Fruit fly (Drosophila melanogaster) whole organism, pupa: ENCODE measurements around the gene CG33263.

ENCODE experiments used
- CG13204 ChIP-seq: fragments of 200-800 bp; sonication (Bioruptor generic); optimal IDR thresholded peaks from 2 replicates; lab custom pipeline; 2018; ENCODE audit warnings: missing biosample characterization, mild to moderate bottlenecking, missing genetic modification characterization, moderate library complexity
- CG14655 ChIP-seq: fragments of 200-800 bp; sonication (Bioruptor generic); optimal IDR thresholded peaks from 3 replicates; lab custom pipeline; 2017; ENCODE audit warnings: mild to moderate bottlenecking, missing biosample characterization, missing genetic modification reagents, missing genetic modification characterization
- CG15710 ChIP-seq: fragments of 200-800 bp; sonication (Bioruptor generic); optimal IDR thresholded peaks from 2 replicates; lab custom pipeline; 2018; ENCODE audit warnings: missing biosample characterization, mild to moderate bottlenecking, missing genetic modification characterization, moderate library complexity
- CG32121 ChIP-seq: fragments of 200-800 bp; sonication (Bioruptor generic); IDR thresholded peaks from 2 replicates; pipeline ENCODE4 v1.3.6; 2022; ENCODE audit warnings: missing biosample characterization, missing genetic modification characterization
- CG34367 ChIP-seq: fragments of 200-800 bp; sonication (Bioruptor generic); optimal IDR thresholded peaks from 2 replicates; lab custom pipeline; 2018; ENCODE audit warnings: missing biosample characterization, mild to moderate bottlenecking, missing genetic modification characterization
- CG4496 ChIP-seq: fragments of 200-800 bp; sonication (Bioruptor generic); IDR thresholded peaks from 3 replicates; pipeline ENCODE4 v1.3.6; 2022; ENCODE audit warnings: missing biosample characterization, missing genetic modification characterization
- CG8301 ChIP-seq: fragments of 200-800 bp; sonication (Bioruptor generic); optimal IDR thresholded peaks from 2 replicates; lab custom pipeline; 2018; ENCODE audit warnings: missing biosample characterization, mild to moderate bottlenecking, missing genetic modification characterization
- EcR ChIP-seq: fragments of 200-800 bp; sonication (Bioruptor generic); optimal IDR thresholded peaks from 3 replicates; lab custom pipeline; 2019; ENCODE audit warnings: missing biosample characterization, missing genetic modification characterization, mild to moderate bottlenecking, moderate library complexity, missing genetic modification reagents
- Pif1A ChIP-seq: fragments of 200-800 bp; sonication (Bioruptor generic); optimal IDR thresholded peaks from 3 replicates; lab custom pipeline; 2016; ENCODE audit warnings: missing biosample characterization, missing genetic modification characterization
- Pif1B ChIP-seq: fragments of 200-800 bp; sonication (Bioruptor generic); optimal IDR thresholded peaks from 3 replicates; lab custom pipeline; 2016; ENCODE audit warnings: missing biosample characterization, missing genetic modification characterization
- Snoo ChIP-seq: fragments of 200-800 bp; sonication (Bioruptor generic); optimal IDR thresholded peaks from 3 replicates; lab custom pipeline; 2017; ENCODE audit warnings: missing biosample characterization, mild to moderate bottlenecking, missing genetic modification characterization, inconsistent platforms
- gl ChIP-seq: fragments of 200-800 bp; sonication (Bioruptor generic); optimal IDR thresholded peaks from 2 replicates; lab custom pipeline; 2018; ENCODE audit warnings: missing biosample characterization, mild to moderate bottlenecking, missing genetic modification characterization

DNA sequence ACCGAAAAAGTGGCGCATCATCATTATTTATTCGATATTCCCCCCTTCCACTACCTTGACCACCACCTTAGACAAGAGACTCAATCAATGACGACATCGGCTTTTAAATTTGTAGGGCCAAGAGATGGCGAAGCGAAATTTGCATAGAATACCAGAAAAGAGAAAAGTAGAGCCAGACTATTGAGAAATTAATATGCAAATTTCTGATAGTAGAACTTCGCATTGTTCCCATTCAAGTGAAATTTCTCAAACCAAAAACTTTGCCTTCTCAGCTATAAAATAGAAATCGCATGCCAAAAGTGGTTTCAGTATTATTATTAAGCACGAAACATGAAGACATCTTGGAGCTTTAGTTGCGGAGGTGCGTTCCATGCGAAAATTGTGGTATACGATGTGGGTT is 46.3 kb downstream of the CG33263 start, which contains the start of gene CG14111:
- TF ChIP-seq CG34367 (tag; lab: Kevin White, UChicago) (no peak), CG14655 (GFP tag; lab: Kevin White, UChicago) (no peak), EcR (no peak), CG8301 (tag; lab: Kevin White, UChicago) (no peak), CG4496 (GFP tag; lab: Robert Waterston, UW) (no peak), Pif1B (GFP tag; lab: Kevin White, UChicago) (no peak), Pif1A (GFP tag; lab: Kevin White, UChicago) (no peak), CG32121 (GFP tag; lab: Robert Waterston, UW) (no peak), CG15710 (no peak), Snoo (tag; lab: Kevin White, UChicago) (no peak), CG13204 (GFP tag; lab: Kevin White, UChicago) (no peak), gl (no peak)
